Fruit fly (Drosophila melanogaster): ENCODE data around the gene Col4a1.

dm6 chr2L:5029049-5029808 is at the start of gene Col4a1:
- no peak for TF ChIP-seq CG5204 (GFP tag; optimal IDR thresholded peaks at IDR 0.05)
- no peak for TF ChIP-seq CG33017 (tag; optimal IDR thresholded peaks at IDR 0.05)
- no peak for TF ChIP-seq Crg-1 (GFP tag; optimal IDR thresholded peaks at IDR 0.05)
